Worm (Caenorhabditis elegans) whole organism, L2 larva: ENCODE measurements around the gene mdt-19.

Source experiments
- alr-1 ChIP-seq: fragments of 150-350 bp; optimal IDR thresholded peaks from 2 replicates; lab custom pipeline; 2014; ENCODE audit warnings: missing biosample characterization, missing genetic modification characterization
- aly-2 ChIP-seq: fragments of 150-350 bp; optimal IDR thresholded peaks from 2 replicates; lab custom pipeline; 2014; ENCODE audit warnings: missing biosample characterization, missing genetic modification characterization
- ceh-16 ChIP-seq: fragments of 150-350 bp; optimal IDR thresholded peaks from 2 replicates; lab custom pipeline; 2014; ENCODE audit warnings: missing biosample characterization, missing genetic modification characterization
- elt-1 ChIP-seq: fragments of 150-350 bp; optimal IDR thresholded peaks from 2 replicates; lab custom pipeline; 2014; ENCODE audit warnings: missing biosample characterization, missing genetic modification characterization
- gmeb-1 ChIP-seq: fragments of 150-350 bp; optimal IDR thresholded peaks from 2 replicates; lab custom pipeline; 2014; ENCODE audit warnings: missing biosample characterization, missing genetic modification characterization
- nhr-237 ChIP-seq: fragments of 150-350 bp; optimal IDR thresholded peaks from 2 replicates; lab custom pipeline; 2014; ENCODE audit warnings: missing biosample characterization, missing genetic modification characterization
- unc-39 ChIP-seq: fragments of 150-350 bp; optimal IDR thresholded peaks from 2 replicates; lab custom pipeline; 2014; ENCODE audit warnings: missing biosample characterization, missing genetic modification characterization
- unc-62 ChIP-seq: fragments of 150-350 bp; optimal IDR thresholded peaks from 2 replicates; lab custom pipeline; 2014; ENCODE audit warnings: missing biosample characterization, missing genetic modification reagents, missing genetic modification characterization
- ztf-11 ChIP-seq: sonication (generic microtip); optimal IDR thresholded peaks from 2 replicates; lab custom pipeline; 2017; ENCODE audit warnings: missing biosample characterization, missing genetic modification characterization

DNA sequence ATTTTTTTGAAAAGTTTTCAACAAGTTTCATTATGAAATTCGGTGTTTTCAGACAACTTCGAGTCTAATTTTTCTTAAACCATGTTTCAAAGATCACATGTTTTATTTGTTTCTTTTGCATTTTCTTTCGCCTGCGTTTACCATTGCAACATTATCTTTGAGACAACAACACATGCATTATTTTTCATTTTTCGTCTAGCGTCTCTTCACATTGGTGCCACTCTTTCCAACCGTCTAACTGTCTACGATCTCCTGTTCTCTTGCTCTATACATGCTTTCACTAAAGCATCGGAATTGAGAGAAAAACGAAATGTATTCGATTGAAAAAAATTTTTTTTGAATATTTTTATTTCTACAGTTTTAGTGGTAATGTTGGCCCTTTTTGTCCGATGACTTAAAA lies 19.3 kb upstream of the mdt-19 start:
- no peak for TF ChIP-seq nhr-237 (tag; lab: Kevin White, UChicago)
- no peak for TF ChIP-seq aly-2 (tag; lab: Kevin White, UChicago)
- no peak for TF ChIP-seq ztf-11
- no peak for TF ChIP-seq alr-1 (tag; lab: Kevin White, UChicago)
- peak; percentile 53 for TF ChIP-seq gmeb-1
- no peak for TF ChIP-seq unc-62 (GFP tag; lab: Kevin White, UChicago)
- no peak for TF ChIP-seq elt-1 (tag; lab: Kevin White, UChicago)
- TF ChIP-seq ceh-16 = no peak
- TF ChIP-seq unc-39 = no peak
